Worm (Caenorhabditis elegans): ENCODE data around the gene F57F4.2.

ce11 chrV:6365597-6365996 lies 23.9 kb downstream of the F57F4.2 start, which contains the start of gene cest-33:
- no peak for TF ChIP-seq unc-39 (tag; optimal IDR thresholded peaks at IDR 0.05)
- TF ChIP-seq C34F6.9 (tag; optimal IDR thresholded peaks at IDR 0.05): no peak
